Fruit fly (Drosophila melanogaster): ENCODE results near the gene Sry-delta.
A peak's percentile ranks its signal among the peaks of the same experiment; 100 is the strongest.

The Sry-delta gene

dm6 chr3R:30092700-30093044 is 49.5 kb downstream of the Sry-delta start (continued):
- TF ChIP-seq CG2712 (tag; optimal IDR thresholded peaks at IDR 0.05) (peak; percentile 86), Ets97D (GFP tag; optimal IDR thresholded peaks at IDR 0.05) (peak; percentile 57), CG16815 (GFP tag; optimal IDR thresholded peaks at IDR 0.05) (peak; percentile 59), dmrt11E (tag; optimal IDR thresholded peaks at IDR 0.05) (peak; percentile 41), cato (GFP tag; optimal IDR thresholded peaks at IDR 0.05; ENCODE audit: borderline replicate concordance) (peak; percentile 58), CG32772 (GFP tag; IDR thresholded peaks at IDR 0.05) (peak; percentile 91), Atf-2 (GFP tag; optimal IDR thresholded peaks at IDR 0.05) (peak; percentile 86), CG6654 (GFP tag; optimal IDR thresholded peaks at IDR 0.05) (peak; percentile 55), Bteb2 (GFP tag; optimal IDR thresholded peaks at IDR 0.05) (peak; percentile 77), Xrp1 (GFP tag; IDR thresholded peaks at IDR 0.05) (peak; percentile 90), Ets65A (GFP tag) (peak; percentile 97), CG42726 (GFP tag; IDR thresholded peaks at IDR 0.05; ENCODE audit: partially characterized antibody) (no peak), Kr (GFP tag; optimal IDR thresholded peaks at IDR 0.05) (no peak), CG11085 (GFP tag; IDR thresholded peaks at IDR 0.05) (peak; percentile 83), mam (GFP tag; optimal IDR thresholded peaks at IDR 0.05) (peak; percentile 89), tup (GFP tag; optimal IDR thresholded peaks at IDR 0.05) (peak; percentile 72), CG8924 (tag; optimal IDR thresholded peaks at IDR 0.05) (peak; percentile 85), lmd (GFP tag; IDR thresholded peaks at IDR 0.05) (peak; percentile 90), dmrt99B (tag; optimal IDR thresholded peaks at IDR 0.05) (peak; percentile 87), Nf-YA (GFP tag; IDR thresholded peaks at IDR 0.05) (peak; percentile 63; the same call in 1 of the 2 replicates), CG7357 (GFP tag; IDR thresholded peaks at IDR 0.05) (peak; percentile 78), cwo (GFP tag; optimal IDR thresholded peaks at IDR 0.05) (peak; percentile 91), nau (GFP tag; optimal IDR thresholded peaks at IDR 0.05) (peak; percentile 87), stwl (tag; optimal IDR thresholded peaks at IDR 0.05) (no peak), sens (GFP tag) (peak; percentile 95), ttk (GFP tag; IDR thresholded peaks at IDR 0.05) (peak; percentile 86), emc (GFP tag; optimal IDR thresholded peaks at IDR 0.05) (peak; percentile 57), CG3726 (GFP tag; IDR thresholded peaks at IDR 0.05) (peak; percentile 75; the same call in 2 of the 3 replicates), Tbp (GFP tag; optimal IDR thresholded peaks at IDR 0.05) (no peak), so (GFP tag; IDR thresholded peaks at IDR 0.05) (peak; percentile 88), lilli (GFP tag; optimal IDR thresholded peaks at IDR 0.05) (peak; percentile 90), ro (GFP tag; IDR thresholded peaks at IDR 0.05) (peak; percentile 57), CG14050 (GFP tag; IDR thresholded peaks at IDR 0.05) (peak; percentile 83), ci (GFP tag; IDR thresholded peaks at IDR 0.05) (peak; percentile 93), yki (optimal IDR thresholded peaks at IDR 0.05) (no peak), Rx (GFP tag; IDR thresholded peaks at IDR 0.05) (peak; percentile 74), dm (GFP tag; optimal IDR thresholded peaks at IDR 0.05) (peak; percentile 79), cg (GFP tag; optimal IDR thresholded peaks at IDR 0.05) (no peak), schlank (tag; optimal IDR thresholded peaks at IDR 0.05) (peak; percentile 81), sd (tag; optimal IDR thresholded peaks at IDR 0.05) (peak; percentile 87), Sox100B (GFP tag; optimal IDR thresholded peaks at IDR 0.05) (peak; percentile 69), Opbp (GFP tag; IDR thresholded peaks at IDR 0.05; ENCODE audit: partially characterized antibody) (no peak), slbo (GFP tag; IDR thresholded peaks at IDR 0.05) (peak; percentile 93), CG17568 (GFP tag; optimal IDR thresholded peaks at IDR 0.05) (peak; percentile 77), CG8290 (GFP tag; optimal IDR thresholded peaks at IDR 0.05) (peak; percentile 37), CG8290 (tag; optimal IDR thresholded peaks at IDR 0.05) (peak in 1 of 2 experiments; percentile 90), inv (GFP tag; IDR thresholded peaks at IDR 0.05; ENCODE audit: partially characterized antibody) (no peak), pho (GFP tag; optimal IDR thresholded peaks at IDR 0.05) (peak; percentile 86), Med (GFP tag) (peak; percentile 98), CG18262 (tag; optimal IDR thresholded peaks at IDR 0.05) (peak; percentile 81)
